Fruit fly (Drosophila melanogaster) whole organism, embryonic: ENCODE results near the gene CG6325.
A peak's percentile ranks its signal among the peaks of the same experiment; 100 is the strongest.

Experiments
- CG10431 ChIP-seq: fragments of 200-800 bp; sonication (Bioruptor generic); optimal IDR thresholded peaks from 3 replicates; lab custom pipeline; 2018; ENCODE audit warnings: missing biosample characterization, mild to moderate bottlenecking, missing genetic modification characterization
- CG10462 ChIP-seq: fragments of 200-800 bp; sonication (Bioruptor generic); optimal IDR thresholded peaks from 2 replicates; lab custom pipeline; 2016; ENCODE audit warnings: missing biosample characterization, missing genetic modification characterization
- CG13287 ChIP-seq: fragments of 200-800 bp; sonication (Bioruptor generic); IDR thresholded peaks from 2 replicates; pipeline ENCODE4 v1.3.6; 2022; ENCODE audit warnings: missing biosample characterization, missing genetic modification characterization; ENCODE audit not compliant: partially characterized antibody
- CG14441 ChIP-seq: fragments of 200-800 bp; sonication (Bioruptor generic); IDR thresholded peaks from 2 replicates; pipeline ENCODE4 v1.3.6; 2022; ENCODE audit warnings: missing biosample characterization, missing genetic modification characterization
- CG14710 ChIP-seq: fragments of 200-800 bp; sonication (Bioruptor generic); optimal IDR thresholded peaks from 3 replicates; lab custom pipeline; 2019; ENCODE audit warnings: missing biosample characterization, mild to moderate bottlenecking, missing genetic modification characterization, moderate library complexity
- CG15073 ChIP-seq: fragments of 200-800 bp; sonication (Bioruptor generic); optimal IDR thresholded peaks from 2 replicates; lab custom pipeline; 2016; ENCODE audit warnings: missing biosample characterization, missing genetic modification characterization
- CG15696 ChIP-seq: fragments of 200-800 bp; sonication (Bioruptor generic); optimal IDR thresholded peaks from 2 replicates; lab custom pipeline; 2019; ENCODE audit warnings: missing biosample characterization, mild to moderate bottlenecking, missing genetic modification characterization, moderate library complexity
- CG1647 ChIP-seq: fragments of 200-800 bp; sonication (Bioruptor generic); optimal IDR thresholded peaks from 3 replicates; lab custom pipeline; 2016; ENCODE audit warnings: missing biosample characterization, missing genetic modification characterization
- CG17328 ChIP-seq: fragments of 200-800 bp; sonication (Bioruptor generic); IDR thresholded peaks from 2 replicates; pipeline ENCODE4 v1.3.6; 2022; ENCODE audit warnings: missing biosample characterization, missing genetic modification characterization
- CG17612 ChIP-seq: fragments of 200-800 bp; sonication (Bioruptor generic); IDR thresholded peaks from 2 replicates; pipeline ENCODE4 v1.3.6; 2022; ENCODE audit warnings: missing biosample characterization, missing genetic modification characterization
- CG18764 ChIP-seq: fragments of 200-800 bp; sonication (Bioruptor generic); optimal IDR thresholded peaks from 3 replicates; lab custom pipeline; 2016; ENCODE audit warnings: missing biosample characterization, missing genetic modification characterization
- CG2120 ChIP-seq: fragments of 200-800 bp; sonication (Bioruptor generic); optimal IDR thresholded peaks from 3 replicates; lab custom pipeline; 2016; ENCODE audit warnings: missing biosample characterization, missing genetic modification characterization
- CG2129 ChIP-seq: fragments of 200-800 bp; sonication (Bioruptor generic); IDR thresholded peaks from 2 replicates; pipeline ENCODE4 v1.3.6; 2022; ENCODE audit warnings: missing biosample characterization, missing genetic modification characterization; ENCODE audit not compliant: partially characterized antibody
- CG31388 ChIP-seq: fragments of 200-800 bp; sonication (Bioruptor generic); optimal IDR thresholded peaks from 2 replicates; lab custom pipeline; 2016; ENCODE audit warnings: missing biosample characterization, missing genetic modification characterization
- CG34376 ChIP-seq: fragments of 200-800 bp; sonication (Bioruptor generic); optimal IDR thresholded peaks from 2 replicates; lab custom pipeline; 2018; ENCODE audit warnings: missing biosample characterization, mild to moderate bottlenecking, missing genetic modification characterization
- CG6254 ChIP-seq: fragments of 200-800 bp; sonication (Bioruptor generic); optimal IDR thresholded peaks from 3 replicates; lab custom pipeline; 2017; ENCODE audit warnings: mild to moderate bottlenecking, missing biosample characterization, missing genetic modification reagents, missing genetic modification characterization
- CG7963 ChIP-seq: fragments of 200-800 bp; sonication (Bioruptor generic); IDR thresholded peaks from 3 replicates; pipeline ENCODE4 v1.3.6; 2022; ENCODE audit warnings: missing biosample characterization, missing genetic modification characterization; ENCODE audit not compliant: partially characterized antibody
- CG8359 ChIP-seq: fragments of 200-800 bp; sonication (Bioruptor generic); optimal IDR thresholded peaks from 2 replicates; lab custom pipeline; 2017; ENCODE audit warnings: missing biosample characterization, mild to moderate bottlenecking, missing genetic modification characterization, borderline replicate concordance
- CG8924 ChIP-seq: fragments of 200-800 bp; optimal IDR thresholded peaks from 3 replicates; lab custom pipeline; 2019; ENCODE audit warnings: missing biosample characterization, mild to moderate bottlenecking, missing genetic modification characterization, moderate library complexity
- CG8944 ChIP-seq: fragments of 200-800 bp; sonication (Bioruptor generic); optimal IDR thresholded peaks from 3 replicates; lab custom pipeline; 2016; ENCODE audit warnings: missing biosample characterization, missing genetic modification characterization
- CG9817 ChIP-seq: fragments of 200-800 bp; sonication (Bioruptor generic); optimal IDR thresholded peaks from 2 replicates; lab custom pipeline; 2018; ENCODE audit warnings: missing biosample characterization, mild to moderate bottlenecking, missing genetic modification characterization, moderate library complexity
- Dfd ChIP-seq, 2 experiments: fragments of >200 bp; optimal IDR thresholded peaks; 2 replicates each; lab custom pipeline; 2017; ENCODE audit warnings: missing biosample characterization in 2 of 2, missing genetic modification characterization in 2 of 2
- Doc2 ChIP-seq: fragments of 200-800 bp; sonication (Bioruptor generic); IDR thresholded peaks from 2 replicates; pipeline ENCODE4 v1.3.6; 2022; ENCODE audit warnings: missing biosample characterization, missing genetic modification characterization
- GATAe ChIP-seq: fragments of 200-800 bp; sonication (Bioruptor generic); conservative IDR thresholded peaks from 2 replicates; pipeline ENCODE4 v1.3.6; 2022; ENCODE audit warnings: missing biosample characterization, missing genetic modification characterization
- HHEX ChIP-seq: fragments of 200-800 bp; sonication (Bioruptor generic); optimal IDR thresholded peaks from 3 replicates; lab custom pipeline; 2017; ENCODE audit warnings: missing biosample characterization, mild to moderate bottlenecking, missing genetic modification characterization, missing genetic modification reagents
- Lhr ChIP-seq: fragments of 200-800 bp; sonication (Bioruptor generic); optimal IDR thresholded peaks from 3 replicates; lab custom pipeline; 2017; ENCODE audit warnings: mild to moderate bottlenecking, missing biosample characterization, missing genetic modification reagents, missing genetic modification characterization
- Max ChIP-seq: fragments of 200-800 bp; sonication (Bioruptor generic); optimal IDR thresholded peaks from 2 replicates; lab custom pipeline; 2016; ENCODE audit warnings: missing biosample characterization, mild to moderate bottlenecking, missing genetic modification characterization
- Poxn ChIP-seq: fragments of 200-800 bp; sonication (Bioruptor generic); IDR thresholded peaks from 2 replicates; pipeline ENCODE4 v1.3.6; 2022; ENCODE audit warnings: missing biosample characterization, missing genetic modification characterization
- Sry-β ChIP-seq: fragments of 200-800 bp; sonication (Bioruptor generic); optimal IDR thresholded peaks from 2 replicates; lab custom pipeline; 2018; ENCODE audit warnings: missing biosample characterization, mild to moderate bottlenecking, missing genetic modification characterization, moderate library complexity
- chinmo ChIP-seq: fragments of 200-800 bp; sonication (Bioruptor generic); IDR thresholded peaks from 4 replicates; pipeline ENCODE4 v1.3.6; 2022; ENCODE audit warnings: missing biosample characterization, missing genetic modification characterization; ENCODE audit not compliant: partially characterized antibody
- dysf ChIP-seq: fragments of 200-800 bp; sonication (Bioruptor generic); IDR thresholded peaks from 3 replicates; pipeline ENCODE4 v1.3.6; 2022; ENCODE audit warnings: missing biosample characterization, missing genetic modification characterization
- eve ChIP-seq, 2 experiments: fragments of >200 bp; optimal IDR thresholded peaks; 2 replicates each; lab custom pipeline; 2017; ENCODE audit warnings: missing biosample characterization in 2 of 2, missing genetic modification characterization in 2 of 2
- exex ChIP-seq: fragments of 200-800 bp; sonication (Bioruptor generic); optimal IDR thresholded peaks from 4 replicates; lab custom pipeline; 2018; ENCODE audit warnings: missing biosample characterization, mild to moderate bottlenecking, missing genetic modification characterization, moderate library complexity
- fd3F ChIP-seq: fragments of 200-800 bp; sonication (Bioruptor generic); optimal IDR thresholded peaks from 2 replicates; lab custom pipeline; 2018; ENCODE audit warnings: missing biosample characterization, mild to moderate bottlenecking, missing genetic modification characterization, moderate library complexity
- gfzf ChIP-seq: fragments of 200-800 bp; sonication (Bioruptor generic); optimal IDR thresholded peaks from 2 replicates; lab custom pipeline; 2016; ENCODE audit warnings: missing biosample characterization, mild to moderate bottlenecking, missing genetic modification characterization, moderate library complexity
- her ChIP-seq: fragments of 200-800 bp; sonication (Bioruptor generic); optimal IDR thresholded peaks from 2 replicates; lab custom pipeline; 2016; ENCODE audit warnings: missing biosample characterization, missing genetic modification characterization
- insv ChIP-seq, 2 experiments: fragments of 200-800 bp; sonication (Bioruptor generic); optimal IDR thresholded peaks; 3 replicates each; lab custom pipeline; 2016 to 2018; ENCODE audit warnings: missing biosample characterization in 2 of 2, missing genetic modification characterization in 2 of 2
- kay ChIP-seq: fragments of 200-800 bp; sonication (Bioruptor generic); optimal IDR thresholded peaks from 2 replicates; lab custom pipeline; 2016; ENCODE audit warnings: missing biosample characterization, missing genetic modification characterization
- klu ChIP-seq: fragments of 200-800 bp; sonication (Bioruptor generic); IDR thresholded peaks from 2 replicates; pipeline ENCODE4 v1.3.6; 2022; ENCODE audit warnings: missing biosample characterization, missing genetic modification characterization
- lola ChIP-seq, 3 experiments: fragments of >200 bp in 2 of 3; fragments of 200-800 bp in 1 of 3; sonication (Bioruptor generic) in 1 of 3; optimal IDR thresholded peaks; 2 replicates each; lab custom pipeline; 2017 to 2019; ENCODE audit warnings: missing biosample characterization in 3 of 3, missing genetic modification characterization in 3 of 3, mild to moderate bottlenecking in 1 of 3, moderate library complexity in 1 of 3
- lov ChIP-seq, 2 experiments: fragments of 200-800 bp in 1 of 2; fragments of >200 bp in 1 of 2; sonication (Bioruptor generic) in 1 of 2; IDR thresholded peaks in 1 of 2; optimal IDR thresholded peaks in 1 of 2; 2 replicates in 1 of 2; 3 replicates in 1 of 2; pipeline versions ENCODE4 v1.3.6 to Lab custom; 2017 to 2022; ENCODE audit warnings: missing biosample characterization in 1 of 2, missing genetic modification characterization in 1 of 2
- peb ChIP-seq: fragments of 200-800 bp; sonication (Bioruptor generic); IDR thresholded peaks from 2 replicates; pipeline ENCODE4 v1.3.6; 2022; ENCODE audit warnings: missing biosample characterization, missing genetic modification characterization
- pum ChIP-seq: fragments of 200-800 bp; sonication (Bioruptor generic); optimal IDR thresholded peaks from 2 replicates; lab custom pipeline; 2016; ENCODE audit warnings: missing biosample characterization, missing genetic modification characterization
- row ChIP-seq: fragments of 200-800 bp; sonication (Bioruptor generic); IDR thresholded peaks from 3 replicates; pipeline ENCODE4 v1.3.6; 2022; ENCODE audit warnings: missing biosample characterization, missing genetic modification characterization
- tna ChIP-seq: fragments of 200-800 bp; sonication (Bioruptor generic); IDR thresholded peaks from 2 replicates; pipeline ENCODE4 v1.3.6; 2022; ENCODE audit warnings: missing biosample characterization, missing genetic modification characterization; ENCODE audit not compliant: partially characterized antibody
- unc-4 ChIP-seq: fragments of 200-800 bp; sonication (Bioruptor generic); IDR thresholded peaks from 2 replicates; pipeline ENCODE4 v1.3.6; 2022; ENCODE audit warnings: missing biosample characterization, missing genetic modification characterization; ENCODE audit not compliant: partially characterized antibody
- unpg ChIP-seq: fragments of 200-800 bp; sonication (Bioruptor generic); optimal IDR thresholded peaks from 3 replicates; lab custom pipeline; 2018; ENCODE audit warnings: missing biosample characterization, mild to moderate bottlenecking, missing genetic modification characterization, moderate library complexity

CG6325 gene

dm6 chr3R:10356563-10357363 is 50.3 kb downstream of the CG6325 start (continued):
- peak; percentile 90 for TF ChIP-seq CG15073 (GFP tag; lab: Kevin White, UChicago)
- TF ChIP-seq Poxn: no peak
- no peak for TF ChIP-seq insv (GFP tag; optimal IDR thresholded peaks at IDR 0.05; lab: Kevin White, UChicago)
- no peak for TF ChIP-seq CG18764 (GFP tag; lab: Kevin White, UChicago)
- TF ChIP-seq fd3F (GFP tag; lab: Kevin White, UChicago): no peak
- peak; percentile 64 for TF ChIP-seq pum
- TF ChIP-seq peb (GFP tag; lab: Robert Waterston, UW): no peak
- TF ChIP-seq klu (GFP tag; lab: Robert Waterston, UW): no peak
- peak; percentile 31 for TF ChIP-seq Sry-β
- TF ChIP-seq CG2129: no peak
- TF ChIP-seq CG8359 (GFP tag; lab: Kevin White, UChicago): peak; percentile 24
- TF ChIP-seq CG8944 (GFP tag; lab: Kevin White, UChicago): peak; percentile 64
- TF ChIP-seq CG31388 (GFP tag; lab: Kevin White, UChicago): peak; percentile 19
- TF ChIP-seq CG15696 (tag; lab: Kevin White, UChicago): peak; percentile 70
- peak in 1 of 3 experiments; percentile 88 for TF ChIP-seq lola (GFP tag; optimal IDR thresholded peaks at IDR 0.05; lab: Kevin White, UChicago)
- no peak for TF ChIP-seq chinmo (GFP tag; lab: Robert Waterston, UW)
- TF ChIP-seq kay: peak; percentile 63
- peak; percentile 67 for TF ChIP-seq CG10462 (GFP tag; lab: Kevin White, UChicago)
- peak; percentile 55 for TF ChIP-seq Lhr (GFP tag; lab: Kevin White, UChicago)
- no peak for TF ChIP-seq row (GFP tag; lab: Robert Waterston, UW)
- TF ChIP-seq gfzf: no peak
- TF ChIP-seq CG7963 (GFP tag; lab: Robert Waterston, UW): no peak
- TF ChIP-seq CG17612: no peak
- TF ChIP-seq CG10431 (GFP tag; lab: Kevin White, UChicago): no peak
- TF ChIP-seq tna (GFP tag; lab: Robert Waterston, UW): no peak
- TF ChIP-seq CG2120: peak; percentile 80
- TF ChIP-seq her: peak; percentile 65
- TF ChIP-seq unc-4: no peak
- no peak for TF ChIP-seq dysf (GFP tag; lab: Robert Waterston, UW)
- no peak for TF ChIP-seq GATAe (GFP tag; lab: Robert Waterston, UW)
- no peak for TF ChIP-seq eve (GFP tag; optimal IDR thresholded peaks at IDR 0.05; lab: Kevin White, UChicago)
- TF ChIP-seq CG14710: peak; percentile 84
- no peak for TF ChIP-seq CG13287 (GFP tag; lab: Robert Waterston, UW)
- peak; percentile 77 for TF ChIP-seq HHEX (GFP tag; lab: Kevin White, UChicago)
- TF ChIP-seq Max: peak; percentile 79
- TF ChIP-seq Dfd (GFP tag; optimal IDR thresholded peaks at IDR 0.05; lab: Kevin White, UChicago): no peak
- TF ChIP-seq lov (optimal IDR thresholded peaks at IDR 0.05; lab: Kevin White, UChicago): no peak
- TF ChIP-seq lov (GFP tag; IDR thresholded peaks at IDR 0.05; lab: Robert Waterston, UW): no peak
- TF ChIP-seq unpg (GFP tag; lab: Kevin White, UChicago): peak; percentile 86
- no peak for TF ChIP-seq CG17328 (GFP tag; lab: Robert Waterston, UW)
- TF ChIP-seq CG34376 (GFP tag; lab: Kevin White, UChicago): peak; percentile 32
- no peak for TF ChIP-seq CG14441 (GFP tag; lab: Robert Waterston, UW)
- peak; percentile 74 for TF ChIP-seq CG6254 (GFP tag; lab: Kevin White, UChicago)
- TF ChIP-seq exex (tag; lab: Kevin White, UChicago): no peak
- TF ChIP-seq CG9817: peak; percentile 62
- TF ChIP-seq Doc2 (GFP tag; lab: Robert Waterston, UW): no peak
- peak; percentile 83 for TF ChIP-seq CG8924 (tag; lab: Kevin White, UChicago)
- peak; percentile 29 for TF ChIP-seq CG1647 (GFP tag; lab: Kevin White, UChicago)
